Worm (Caenorhabditis elegans): ENCODE results near the gene col-89.
"Not testable (repeated sequence)": the region's sequence is repeated elsewhere in the genome, so short reads cannot be mapped to it uniquely, and the experiment has no call there.

The col-89 gene

DNA sequence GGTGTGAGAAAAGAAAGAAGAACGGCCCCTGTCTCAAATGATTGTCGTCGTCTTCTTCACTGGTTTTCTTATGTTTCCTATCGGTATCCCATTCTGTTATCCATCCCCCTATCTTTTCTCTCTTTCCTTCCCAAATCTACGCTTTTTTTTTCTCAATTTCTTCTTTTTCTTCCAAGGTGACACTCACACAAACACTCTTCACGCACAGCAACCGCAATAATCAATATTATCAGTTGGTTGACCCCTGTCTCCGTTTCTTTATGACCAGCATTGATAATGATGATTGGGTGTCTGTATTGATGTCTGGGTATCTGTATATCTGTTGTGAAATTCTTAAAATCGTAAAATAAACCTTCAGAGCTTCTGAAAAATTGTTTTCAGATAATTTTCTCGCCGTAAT, 7.1 kb upstream of the col-89 start:
- TF ChIP-seq ceh-13 (GFP tag; optimal IDR thresholded peaks at IDR 0.05) = no peak
- TF ChIP-seq F13C5.2 (tag; optimal IDR thresholded peaks at IDR 0.05) = no peak
- TF ChIP-seq tbx-11 (GFP tag; IDR thresholded peaks at IDR 0.05) = no peak
- TF ChIP-seq flt-1 (GFP tag; IDR thresholded peaks at IDR 0.05) = no peak
- TF ChIP-seq ama-1 (optimal IDR thresholded peaks at IDR 0.05) = no peak
- no peak for TF ChIP-seq hmbx-1 (tag; optimal IDR thresholded peaks at IDR 0.05)
- no peak for TF ChIP-seq tbx-37 (GFP tag; conservative IDR thresholded peaks at IDR 0.05)
- no peak for TF ChIP-seq tra-4 (tag; optimal IDR thresholded peaks at IDR 0.05)
- TF ChIP-seq aly-1 (tag; optimal IDR thresholded peaks at IDR 0.05) = no peak

DNA sequence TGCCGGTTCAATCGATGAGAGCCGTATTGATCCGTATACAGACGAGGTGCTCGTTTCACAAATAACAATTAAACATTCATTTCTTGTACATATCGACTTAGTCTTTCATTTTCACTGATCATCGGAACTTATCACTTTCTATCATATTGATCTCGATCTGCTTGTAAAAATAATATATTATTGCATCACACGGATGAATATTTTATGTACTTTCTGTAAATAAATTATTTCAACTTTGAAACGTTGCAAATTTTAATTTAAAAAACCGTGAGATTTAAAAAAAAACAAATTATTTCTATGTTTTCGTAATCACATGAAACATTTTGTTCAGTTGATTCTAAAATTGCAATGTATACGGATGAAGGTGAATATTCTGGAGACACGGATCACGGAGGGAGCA, 5.3 kb upstream of the col-89 start, which contains the start of gene twk-6:
twk-6 (plus strand) TSS at position 301 of the 400 bp plus-strand sequence.
- TF ChIP-seq hmbx-1 (tag; optimal IDR thresholded peaks at IDR 0.05); hmg-4 (GFP tag; optimal IDR thresholded peaks at IDR 0.05); ets-7 (tag; optimal IDR thresholded peaks at IDR 0.05): not testable (repeated sequence)

DNA sequence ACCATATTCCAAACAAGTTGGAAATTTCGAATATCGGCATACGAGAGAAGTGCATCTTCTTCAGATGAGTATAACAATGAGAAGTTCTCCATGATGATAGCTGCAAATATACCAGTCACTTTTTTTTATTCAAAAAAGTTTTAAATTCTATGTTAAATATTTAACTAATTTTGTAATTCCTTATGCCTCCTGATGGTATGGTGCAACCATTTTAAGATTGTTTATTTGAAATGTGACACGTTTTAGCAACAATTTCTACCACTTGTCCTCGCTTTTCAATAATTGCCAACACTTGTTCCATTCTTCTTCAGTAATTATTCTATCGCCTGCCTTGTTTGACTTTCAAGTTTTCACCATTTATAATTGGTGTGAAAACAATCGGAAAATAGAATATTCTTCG, 2.0 kb upstream of the col-89 start, which contains the start of gene F17C8.6:
F17C8.6 (minus strand) TSS at position 101 of the 400 bp plus-strand sequence.
- TF ChIP-seq aly-1 (tag; optimal IDR thresholded peaks at IDR 0.05) (no peak), scrt-1 (GFP tag; IDR thresholded peaks at IDR 0.05) (no peak), tra-4 (tag; optimal IDR thresholded peaks at IDR 0.05) (no peak), pes-1 (GFP tag; IDR thresholded peaks at IDR 0.05) (no peak), ets-7 (tag; optimal IDR thresholded peaks at IDR 0.05) (no peak), ceh-13 (GFP tag; optimal IDR thresholded peaks at IDR 0.05) (no peak), tbx-37 (GFP tag; conservative IDR thresholded peaks at IDR 0.05) (no peak), sea-1 (GFP tag; conservative IDR thresholded peaks at IDR 0.05) (no peak), hnd-1 (tag; optimal IDR thresholded peaks at IDR 0.05) (no peak), B0310.2 (tag; optimal IDR thresholded peaks at IDR 0.05) (no peak), F13C5.2 (tag; optimal IDR thresholded peaks at IDR 0.05) (no peak), flt-1 (GFP tag; IDR thresholded peaks at IDR 0.05) (no peak)

DNA sequence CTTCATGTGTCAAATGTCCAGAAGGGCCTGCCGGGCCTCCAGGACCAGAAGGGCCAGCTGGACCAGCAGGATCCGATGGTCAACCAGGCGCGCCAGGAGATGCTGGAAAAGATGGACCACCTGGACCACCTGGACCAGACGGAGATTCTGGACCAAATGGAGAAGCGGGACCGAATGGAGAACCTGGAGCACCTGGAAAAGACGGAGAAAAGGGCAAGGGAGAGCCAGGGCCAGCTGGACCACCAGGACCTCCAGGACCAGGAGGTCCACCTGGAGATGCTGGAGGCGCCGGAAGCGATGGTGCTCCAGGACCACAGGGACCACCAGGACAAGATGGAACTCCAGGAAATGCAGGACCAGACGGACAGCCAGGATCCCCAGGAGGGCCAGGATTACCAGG, 739 bp downstream of the col-89 start:
- TF ChIP-seq ama-1 (optimal IDR thresholded peaks at IDR 0.05) (no peak), sea-1 (GFP tag; conservative IDR thresholded peaks at IDR 0.05) (no peak), ceh-13 (GFP tag; optimal IDR thresholded peaks at IDR 0.05) (no peak), tbx-11 (GFP tag; IDR thresholded peaks at IDR 0.05) (no peak), tbx-37 (GFP tag; conservative IDR thresholded peaks at IDR 0.05) (no peak), aly-1 (tag; optimal IDR thresholded peaks at IDR 0.05) (no peak), hmg-4 (GFP tag; optimal IDR thresholded peaks at IDR 0.05) (no peak), tra-4 (tag; optimal IDR thresholded peaks at IDR 0.05) (no peak), scrt-1 (GFP tag; IDR thresholded peaks at IDR 0.05) (no peak), ceh-36 (tag; optimal IDR thresholded peaks at IDR 0.05) (no peak), hnd-1 (tag; optimal IDR thresholded peaks at IDR 0.05) (no peak), hmbx-1 (tag; optimal IDR thresholded peaks at IDR 0.05) (no peak), ets-7 (tag; optimal IDR thresholded peaks at IDR 0.05) (no peak), flt-1 (GFP tag; IDR thresholded peaks at IDR 0.05) (no peak), pes-1 (GFP tag; IDR thresholded peaks at IDR 0.05) (no peak), F13C5.2 (tag; optimal IDR thresholded peaks at IDR 0.05) (no peak)

DNA sequence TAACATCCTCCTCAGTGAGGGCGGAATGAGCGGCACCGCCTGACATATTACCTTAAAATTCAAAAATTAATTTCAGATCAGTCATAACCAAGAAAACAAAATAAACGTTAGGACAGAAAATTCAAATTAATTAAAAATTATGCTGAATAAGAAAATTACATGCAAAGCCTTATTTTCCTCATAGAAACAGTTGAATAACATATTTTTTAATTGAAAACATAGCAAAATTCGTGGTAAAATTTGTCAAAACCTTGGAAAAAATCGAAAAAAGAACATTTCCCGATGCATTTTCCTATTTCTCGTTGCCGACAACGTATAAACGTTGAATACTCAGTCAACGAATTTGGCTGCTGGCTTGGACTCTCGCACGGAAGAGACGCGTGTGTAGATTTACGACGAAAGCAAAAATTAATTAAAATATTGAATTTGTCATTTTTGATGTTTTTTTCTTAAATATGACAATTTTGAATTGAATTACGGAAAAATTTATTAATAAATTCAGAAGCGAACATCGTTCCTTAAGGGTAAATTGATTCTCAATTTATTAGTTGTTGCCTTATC, 6.2 kb downstream of the col-89 start, which contains the start of the genes rps-0 and rbg-3:
rps-0 (minus strand) TSS at position 51 of the 561 bp plus-strand sequence.
rbg-3 (plus strand) TSS at position 424 of the 561 bp plus-strand sequence.
- TF ChIP-seq pes-1 (GFP tag; IDR thresholded peaks at IDR 0.05) (no peak), F13C5.2 (tag; optimal IDR thresholded peaks at IDR 0.05) (peak; percentile 80), ama-1 (optimal IDR thresholded peaks at IDR 0.05) (no peak)

DNA sequence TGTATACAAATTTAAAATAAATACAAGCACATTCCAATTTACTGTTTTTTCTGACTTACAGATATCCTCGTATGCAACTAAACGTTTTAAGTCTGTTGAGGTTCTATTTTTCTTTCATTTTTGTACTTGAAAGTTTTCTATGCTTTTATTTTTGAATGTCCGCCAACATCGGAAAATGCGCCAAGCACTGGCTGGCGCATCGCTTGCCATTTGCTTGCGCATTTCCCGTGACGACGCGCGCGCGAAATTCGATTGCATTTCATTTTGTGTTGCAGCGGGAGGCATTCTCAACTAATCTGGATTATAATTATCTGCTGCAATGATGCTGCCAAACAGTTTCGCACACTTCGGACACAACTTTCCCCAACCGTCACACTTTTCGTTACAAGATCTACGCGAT, 9.1 kb downstream of the col-89 start, which contains the start of gene fbxl-2:
fbxl-2 (plus strand) TSS at position 278 of the 400 bp plus-strand sequence.
- TF ChIP-seq scrt-1 (GFP tag; IDR thresholded peaks at IDR 0.05) (0 out of 2 replicates have a peak, but pooled peaks have one; percentile 65), flt-1 (GFP tag; IDR thresholded peaks at IDR 0.05) (peak; percentile 80; the same call in 1 of the 2 replicates), tbx-11 (GFP tag; IDR thresholded peaks at IDR 0.05) (peak; percentile 56; the same call in 1 of the 2 replicates), ceh-36 (tag; optimal IDR thresholded peaks at IDR 0.05) (peak; percentile 56), hmbx-1 (tag; optimal IDR thresholded peaks at IDR 0.05) (no peak), ama-1 (optimal IDR thresholded peaks at IDR 0.05) (no peak), pes-1 (GFP tag; IDR thresholded peaks at IDR 0.05) (no peak), tra-4 (tag; optimal IDR thresholded peaks at IDR 0.05) (no peak), B0310.2 (tag; optimal IDR thresholded peaks at IDR 0.05) (peak; percentile 34), sea-1 (GFP tag; conservative IDR thresholded peaks at IDR 0.05) (peak; percentile 44; the same call in 1 of the 2 replicates), hmg-4 (GFP tag; optimal IDR thresholded peaks at IDR 0.05) (peak; percentile 71), ets-7 (tag; optimal IDR thresholded peaks at IDR 0.05) (peak; percentile 10), ceh-13 (GFP tag; optimal IDR thresholded peaks at IDR 0.05) (no peak), F13C5.2 (tag; optimal IDR thresholded peaks at IDR 0.05) (peak; percentile 94), aly-1 (tag; optimal IDR thresholded peaks at IDR 0.05) (no peak), hnd-1 (tag; optimal IDR thresholded peaks at IDR 0.05) (peak; percentile 40), tbx-37 (GFP tag; conservative IDR thresholded peaks at IDR 0.05) (no peak)

DNA sequence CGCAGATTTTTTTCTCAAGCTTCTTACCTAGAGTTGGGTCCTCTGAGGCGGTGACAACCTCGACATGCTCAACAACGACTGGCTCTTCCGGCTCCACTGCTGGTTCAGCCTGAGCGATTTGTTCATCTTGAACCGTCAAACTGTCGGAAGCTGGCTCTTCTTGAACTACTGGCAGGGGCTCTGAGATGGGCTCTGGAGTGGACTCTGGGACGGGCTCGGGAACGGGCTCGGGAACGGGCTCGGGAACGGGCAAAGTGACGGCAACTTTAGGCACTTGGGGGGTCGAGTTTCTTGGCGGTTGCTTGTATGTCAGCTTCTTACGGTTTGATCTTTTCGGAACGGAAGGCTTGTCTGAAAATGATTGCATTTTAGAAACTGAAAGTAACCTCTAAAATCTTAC, 14.9 kb downstream of the col-89 start:
- TF ChIP-seq ets-7 (tag; optimal IDR thresholded peaks at IDR 0.05) = no peak
- TF ChIP-seq ama-1 (optimal IDR thresholded peaks at IDR 0.05) = no peak
- no peak for TF ChIP-seq ceh-13 (GFP tag; optimal IDR thresholded peaks at IDR 0.05)
- no peak for TF ChIP-seq ceh-36 (tag; optimal IDR thresholded peaks at IDR 0.05)
- no peak for TF ChIP-seq sea-1 (GFP tag; conservative IDR thresholded peaks at IDR 0.05)
- TF ChIP-seq flt-1 (GFP tag; IDR thresholded peaks at IDR 0.05) = no peak
- no peak for TF ChIP-seq aly-1 (tag; optimal IDR thresholded peaks at IDR 0.05)
- TF ChIP-seq F13C5.2 (tag; optimal IDR thresholded peaks at IDR 0.05) = no peak
- TF ChIP-seq tra-4 (tag; optimal IDR thresholded peaks at IDR 0.05) = no peak

DNA sequence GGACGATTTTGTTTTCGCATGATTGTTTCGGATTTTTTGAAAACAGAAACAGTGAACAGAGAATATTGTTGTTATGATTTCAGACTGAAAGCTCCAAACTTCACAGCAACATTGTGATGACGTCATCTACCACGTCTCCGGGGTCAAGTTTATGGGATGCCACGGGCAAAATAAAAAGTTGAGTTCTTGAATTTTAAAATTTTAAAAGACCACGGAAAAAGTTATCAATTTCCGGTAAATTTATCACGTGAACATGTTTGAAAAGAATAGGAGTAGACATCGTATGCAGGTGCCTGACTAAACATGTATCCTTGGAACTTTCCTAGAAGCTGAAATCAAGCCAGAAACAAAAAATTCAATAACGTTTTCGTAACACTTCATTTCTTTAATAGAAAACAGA, 15.6 kb downstream of the col-89 start, which contains the start of gene B0393.4:
B0393.4 (minus strand) TSS at position 101 of the 400 bp plus-strand sequence.
- TF ChIP-seq tbx-37 (GFP tag; conservative IDR thresholded peaks at IDR 0.05) = no peak

Measured in whole organism, early embryonic.